Fruit fly (Drosophila melanogaster) whole organism, prepupa: ENCODE results near the gene CG7131.

ENCODE experiments used
- Blimp-1 ChIP-seq: fragments of 200-800 bp; sonication (Bioruptor generic); optimal IDR thresholded peaks from 3 replicates; lab custom pipeline; 2017; ENCODE audit warnings: missing biosample characterization, missing genetic modification characterization, mild to moderate bottlenecking, moderate library complexity, missing genetic modification reagents
- CG10669 ChIP-seq: fragments of 200-800 bp; sonication (Bioruptor generic); optimal IDR thresholded peaks from 3 replicates; lab custom pipeline; 2018; ENCODE audit warnings: missing biosample characterization, mild to moderate bottlenecking, missing genetic modification characterization, moderate library complexity
- CG15336 ChIP-seq: fragments of 200-800 bp; sonication (Bioruptor generic); IDR thresholded peaks from 2 replicates; pipeline ENCODE4 v1.3.6; 2022; ENCODE audit warnings: missing biosample characterization, missing genetic modification characterization
- CG34406 ChIP-seq: fragments of 200-800 bp; sonication (Bioruptor generic); optimal IDR thresholded peaks from 3 replicates; lab custom pipeline; 2016; ENCODE audit warnings: missing biosample characterization, missing genetic modification characterization
- Ets96B ChIP-seq: fragments of 200-800 bp; optimal IDR thresholded peaks from 2 replicates; lab custom pipeline; 2019; ENCODE audit warnings: missing biosample characterization, mild to moderate bottlenecking, missing genetic modification characterization, moderate library complexity
- Hr38 ChIP-seq: sonication (Bioruptor generic); optimal IDR thresholded peaks from 2 replicates; lab custom pipeline; 2016; ENCODE audit warnings: missing biosample characterization, missing genetic modification characterization
- Lpt ChIP-seq: fragments of 200-800 bp; sonication (Bioruptor generic); optimal IDR thresholded peaks from 3 replicates; lab custom pipeline; 2016; ENCODE audit warnings: missing biosample characterization, missing genetic modification characterization
- Met ChIP-seq: fragments of 200-800 bp; sonication (Bioruptor generic); optimal IDR thresholded peaks from 3 replicates; lab custom pipeline; 2016; ENCODE audit warnings: missing biosample characterization, missing genetic modification characterization
- Sox102F ChIP-seq: fragments of 200-800 bp; sonication (Bioruptor generic); optimal IDR thresholded peaks from 2 replicates; lab custom pipeline; 2016; ENCODE audit warnings: missing biosample characterization, mild to moderate bottlenecking, missing genetic modification characterization
- cyc ChIP-seq: fragments of 200-800 bp; sonication (Bioruptor generic); optimal IDR thresholded peaks from 3 replicates; lab custom pipeline; 2016; ENCODE audit warnings: missing biosample characterization, missing genetic modification characterization
- dac ChIP-seq: fragments of 200-800 bp; sonication (Bioruptor generic); optimal IDR thresholded peaks from 2 replicates; lab custom pipeline; 2017; ENCODE audit warnings: missing biosample characterization, mild to moderate bottlenecking, missing genetic modification characterization
- lz ChIP-seq: fragments of 200-800 bp; sonication (Bioruptor generic); optimal IDR thresholded peaks from 3 replicates; lab custom pipeline; 2016; ENCODE audit warnings: missing biosample characterization, missing genetic modification characterization

DNA sequence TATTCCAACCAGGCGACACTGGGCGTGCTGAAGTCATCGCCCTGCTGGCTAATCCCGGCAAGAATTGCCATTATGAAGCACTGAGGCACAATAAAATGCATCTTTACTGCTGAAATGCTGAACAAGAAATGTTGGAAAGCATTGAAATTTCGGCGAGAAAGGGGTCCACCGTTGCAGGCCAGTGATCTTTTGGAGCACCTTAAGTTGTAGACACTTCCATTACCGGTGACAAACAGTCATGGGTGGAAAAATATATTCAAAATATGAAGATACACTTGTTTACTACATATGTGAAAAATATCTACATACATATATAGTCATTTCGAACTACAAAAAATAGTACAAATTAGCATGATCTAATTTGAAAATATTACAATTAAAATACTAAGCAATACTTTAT, 14.2 kb upstream of the CG7131 start, which contains the start of gene CG7126:
- TF ChIP-seq cyc (GFP tag; lab: Kevin White, UChicago), result no peak
- TF ChIP-seq Ets96B, result no peak
- no peak for TF ChIP-seq Blimp-1 (GFP tag; lab: Kevin White, UChicago)
- TF ChIP-seq Hr38 (GFP tag; lab: Kevin White, UChicago), result no peak
- no peak for TF ChIP-seq Met
- TF ChIP-seq CG10669, result no peak
- no peak for TF ChIP-seq dac (GFP tag; lab: Kevin White, UChicago)
- TF ChIP-seq Lpt (GFP tag; lab: Kevin White, UChicago), result no peak
- TF ChIP-seq lz (GFP tag; lab: Kevin White, UChicago), result no peak
- no peak for TF ChIP-seq CG34406 (GFP tag; lab: Kevin White, UChicago)
- no peak for TF ChIP-seq CG15336
- TF ChIP-seq Sox102F (GFP tag; lab: Kevin White, UChicago), result no peak
